Fruit fly (Drosophila melanogaster): ENCODE data around the gene Sec3.

Sec3 gene

DNA sequence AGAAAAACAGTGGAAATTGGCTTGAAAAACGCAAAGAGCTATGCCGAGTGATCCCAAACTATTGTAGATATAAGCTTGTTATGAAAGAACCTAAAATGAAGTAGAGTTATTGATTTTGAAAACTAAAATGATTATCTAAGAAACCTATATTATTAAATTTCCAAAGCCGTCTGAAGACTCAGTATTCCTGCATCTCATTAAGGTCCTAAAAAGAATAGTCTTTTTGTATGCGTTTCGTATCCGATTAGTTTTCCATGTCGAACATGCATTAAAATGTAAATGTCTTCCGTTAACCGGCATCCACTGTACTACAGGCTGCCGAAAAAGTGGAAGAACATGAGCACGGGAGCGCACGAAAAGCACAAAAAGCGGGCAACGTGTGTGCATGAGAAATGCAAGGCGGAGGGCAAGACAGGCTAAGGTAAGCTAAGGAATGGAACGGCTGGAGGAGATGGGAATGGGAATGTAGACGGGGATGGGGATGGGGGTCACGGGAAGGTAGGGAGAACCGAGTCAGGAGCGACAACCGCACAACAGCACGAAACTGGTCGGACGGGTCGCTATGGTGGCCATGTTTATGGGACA, 4.3 kb downstream of the Sec3 start:
- TF ChIP-seq foxo (GFP tag; optimal IDR thresholded peaks at IDR 0.05) (peak in 1 of 2 experiments; percentile 77), ey (GFP tag; optimal IDR thresholded peaks at IDR 0.05) (peak; percentile 62), Jra (GFP tag; optimal IDR thresholded peaks at IDR 0.05) (no peak), HLH106 (tag; optimal IDR thresholded peaks at IDR 0.05) (peak; percentile 71), GATAd (GFP tag; optimal IDR thresholded peaks at IDR 0.05) (no peak), sage (GFP tag; optimal IDR thresholded peaks at IDR 0.05) (peak; percentile 4), lola (GFP tag; optimal IDR thresholded peaks at IDR 0.05) (no peak), Rel (GFP tag; optimal IDR thresholded peaks at IDR 0.05) (no peak), Rel (tag; optimal IDR thresholded peaks at IDR 0.05) (peak; percentile 7), usp (GFP tag; optimal IDR thresholded peaks at IDR 0.05) (no peak), woc (GFP tag; optimal IDR thresholded peaks at IDR 0.05) (peak; percentile 80), psq (GFP tag; optimal IDR thresholded peaks at IDR 0.05) (peak; percentile 86), CG32264 (GFP tag; optimal IDR thresholded peaks at IDR 0.05) (peak; percentile 45), OdsH (GFP tag; optimal IDR thresholded peaks at IDR 0.05) (peak; percentile 79), fru (GFP tag; optimal IDR thresholded peaks at IDR 0.05) (peak; percentile 83), Dif (GFP tag; optimal IDR thresholded peaks at IDR 0.05; ENCODE audit: partially characterized antibody) (peak; percentile 82), br (GFP tag; optimal IDR thresholded peaks at IDR 0.05) (peak; percentile 78), Hnf4 (GFP tag; optimal IDR thresholded peaks at IDR 0.05) (peak; percentile 34), Vsx2 (GFP tag; optimal IDR thresholded peaks at IDR 0.05; ENCODE audit: partially characterized antibody) (no peak), dl (GFP tag; optimal IDR thresholded peaks at IDR 0.05; ENCODE audit: insufficient read depth in 1 of 2, partially characterized antibody in 2 of 2) (peak; percentile 5 to 59), CG9705 (GFP tag; optimal IDR thresholded peaks at IDR 0.05) (no peak), h (GFP tag; optimal IDR thresholded peaks at IDR 0.05) (peak; percentile 65), jim (GFP tag; optimal IDR thresholded peaks at IDR 0.05) (peak; percentile 3), dmrt93B (GFP tag; optimal IDR thresholded peaks at IDR 0.05) (peak; percentile 23), Hr78 (GFP tag; optimal IDR thresholded peaks at IDR 0.05) (no peak), Sp1 (GFP tag; optimal IDR thresholded peaks at IDR 0.05) (peak; percentile 72), rgr (GFP tag; optimal IDR thresholded peaks at IDR 0.05) (peak; percentile 60), brk (GFP tag; optimal IDR thresholded peaks at IDR 0.05) (peak; percentile 31)

DNA sequence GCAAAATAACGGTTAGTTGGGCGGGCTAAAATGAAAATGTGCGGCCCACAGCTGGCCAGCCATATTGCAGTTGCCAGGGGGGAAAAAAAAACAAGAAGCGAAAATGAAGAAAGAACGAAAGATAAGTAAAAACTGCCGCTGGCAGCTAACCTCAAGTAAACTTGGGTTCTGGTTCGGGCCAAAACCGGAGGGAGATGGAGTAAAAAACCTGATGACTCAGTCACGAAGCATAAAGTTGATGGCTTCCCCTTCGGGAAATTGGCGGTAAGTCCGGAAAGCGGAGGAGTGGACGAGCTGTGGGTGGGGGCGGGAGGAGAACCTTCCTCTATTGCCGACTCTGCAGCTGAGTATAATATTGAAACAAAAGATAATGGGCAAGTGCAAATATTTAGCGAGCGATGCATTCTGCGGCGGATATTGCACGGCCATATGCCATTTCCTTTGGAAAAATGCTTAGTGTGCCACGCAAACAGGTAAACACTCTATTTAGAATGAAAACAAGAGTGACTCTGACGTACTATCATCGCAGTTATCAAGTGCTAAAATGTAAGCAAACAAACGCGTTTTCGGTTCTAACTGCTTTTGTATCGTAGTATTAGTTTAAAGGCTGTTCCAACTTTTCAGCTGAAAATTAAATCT, 5.8 kb downstream of the Sec3 start:
- TF ChIP-seq psq (GFP tag; optimal IDR thresholded peaks at IDR 0.05) (peak; percentile 48), dsf (GFP tag; optimal IDR thresholded peaks at IDR 0.05; ENCODE audit: borderline replicate concordance) (no peak), Rel (GFP tag; optimal IDR thresholded peaks at IDR 0.05) (no peak), Rel (tag; optimal IDR thresholded peaks at IDR 0.05) (peak; percentile 2), ey (GFP tag; optimal IDR thresholded peaks at IDR 0.05) (no peak), rgr (GFP tag; optimal IDR thresholded peaks at IDR 0.05) (no peak)

DNA sequence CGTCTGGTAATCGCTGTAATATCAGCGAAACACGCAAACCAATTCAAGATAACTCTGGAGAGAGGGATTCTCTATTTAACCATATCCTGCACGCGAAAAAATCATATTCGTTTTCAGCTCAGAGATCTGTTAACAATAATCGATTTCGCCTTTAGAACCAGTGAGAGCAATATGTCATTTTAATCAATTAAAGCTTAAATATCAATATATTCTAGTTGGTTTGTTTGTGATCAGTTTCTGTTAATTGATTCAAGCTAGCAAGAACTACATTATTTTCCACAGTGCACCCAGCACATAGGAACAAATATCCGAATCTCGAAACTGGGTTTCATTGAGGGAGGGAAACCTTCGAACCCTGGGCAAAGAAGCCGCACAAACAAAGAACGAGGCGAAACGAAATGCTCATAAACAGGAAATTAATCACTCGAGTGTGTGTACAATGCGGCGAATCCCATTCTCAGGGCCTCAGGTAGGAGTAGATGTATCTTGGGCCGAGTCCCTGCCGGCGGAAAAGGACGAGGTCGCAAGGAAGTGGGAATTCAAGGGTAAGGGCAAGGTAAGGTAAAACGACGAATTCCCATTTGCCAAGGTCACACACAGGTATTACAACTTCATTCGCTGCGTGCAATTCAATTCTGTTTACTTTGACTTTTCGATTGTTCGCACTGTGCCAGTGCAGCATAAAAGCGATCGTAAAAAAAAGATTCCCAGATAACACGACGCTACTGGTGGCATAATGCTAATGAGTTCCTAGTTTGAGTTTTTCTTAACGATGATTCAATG, 8.9 kb downstream of the Sec3 start:
- TF ChIP-seq sv (GFP tag; optimal IDR thresholded peaks at IDR 0.05): peak; percentile 49
- TF ChIP-seq br (GFP tag; optimal IDR thresholded peaks at IDR 0.05): peak; percentile 39
- TF ChIP-seq foxo (GFP tag; optimal IDR thresholded peaks at IDR 0.05): peak in 1 of 2 experiments; percentile 40
- TF ChIP-seq Abd-B (GFP tag; optimal IDR thresholded peaks at IDR 0.05): no peak
- no peak for TF ChIP-seq dl (GFP tag; optimal IDR thresholded peaks at IDR 0.05; ENCODE audit: insufficient read depth in 1 of 2, partially characterized antibody in 2 of 2)
- peak; percentile 24 for TF ChIP-seq h (GFP tag; optimal IDR thresholded peaks at IDR 0.05)
- peak; percentile 18 for TF ChIP-seq ey (GFP tag; optimal IDR thresholded peaks at IDR 0.05)
- TF ChIP-seq fru (GFP tag; optimal IDR thresholded peaks at IDR 0.05): peak; percentile 57
- TF ChIP-seq woc (GFP tag; optimal IDR thresholded peaks at IDR 0.05): no peak
- peak; percentile 31 for TF ChIP-seq rgr (GFP tag; optimal IDR thresholded peaks at IDR 0.05)
- peak; percentile 40 for TF ChIP-seq psq (GFP tag; optimal IDR thresholded peaks at IDR 0.05)
- peak; percentile 23 for TF ChIP-seq OdsH (GFP tag; optimal IDR thresholded peaks at IDR 0.05)
